Worm (Caenorhabditis elegans) whole organism, mixed stage, embryonic: ENCODE results near the gene Y48C3A.14.

Source experiments
- M03D4.4 ChIP-seq: sonication (generic microtip); optimal IDR thresholded peaks from 2 replicates; lab custom pipeline; 2017; ENCODE audit warnings: mild to moderate bottlenecking, missing genetic modification characterization, missing compliant biosample characterization
- bed-3 ChIP-seq: fragments of 200-800 bp; sonication (Bioruptor generic); optimal IDR thresholded peaks from 3 replicates; lab custom pipeline; 2018; ENCODE audit warnings: mild to moderate bottlenecking, missing genetic modification characterization, moderate library complexity, missing compliant biosample characterization
- ceh-39 ChIP-seq: fragments of 150-350 bp; optimal IDR thresholded peaks from 2 replicates; lab custom pipeline; 2014; ENCODE audit warnings: missing biosample characterization, missing genetic modification characterization
- ceh-43 ChIP-seq: fragments of 200-800 bp; sonication (Bioruptor generic); optimal IDR thresholded peaks from 2 replicates; lab custom pipeline; 2018; ENCODE audit warnings: mild to moderate bottlenecking, missing genetic modification characterization, moderate library complexity, missing compliant biosample characterization
- ces-1 ChIP-seq: fragments of 150-350 bp; optimal IDR thresholded peaks from 2 replicates; lab custom pipeline; 2014; ENCODE audit warnings: missing biosample characterization, missing genetic modification reagents, missing genetic modification characterization
- cnd-1 ChIP-seq: fragments of 200-800 bp; sonication (Bioruptor generic); optimal IDR thresholded peaks from 2 replicates; lab custom pipeline; 2018; ENCODE audit warnings: mild to moderate bottlenecking, missing genetic modification characterization, missing compliant biosample characterization
- drap-1 ChIP-seq: fragments of 200-800 bp; sonication (Bioruptor generic); optimal IDR thresholded peaks from 3 replicates; lab custom pipeline; 2018; ENCODE audit warnings: mild to moderate bottlenecking, missing genetic modification characterization, missing compliant biosample characterization
- elt-1 ChIP-seq: sonication (generic microtip); optimal IDR thresholded peaks from 2 replicates; lab custom pipeline; 2017; ENCODE audit warnings: missing genetic modification characterization, mild to moderate bottlenecking, missing compliant biosample characterization, antibody characterized with exemption, moderate library complexity, borderline replicate concordance; ENCODE audit not compliant: insufficient read depth
- elt-3 ChIP-seq: fragments of 150-350 bp; optimal IDR thresholded peaks from 2 replicates; lab custom pipeline; 2014; ENCODE audit warnings: missing biosample characterization, missing genetic modification characterization
- flh-1 ChIP-seq: fragments of 200-800 bp; sonication (Bioruptor generic); optimal IDR thresholded peaks from 2 replicates; lab custom pipeline; 2018; ENCODE audit warnings: mild to moderate bottlenecking, missing genetic modification characterization, moderate library complexity, missing compliant biosample characterization
- hlh-1 ChIP-seq: fragments of 150-350 bp; optimal IDR thresholded peaks from 2 replicates; lab custom pipeline; 2014; ENCODE audit warnings: missing biosample characterization, missing genetic modification reagents, missing genetic modification characterization
- lin-13 ChIP-seq: fragments of 150-350 bp; optimal IDR thresholded peaks from 2 replicates; lab custom pipeline; 2014; ENCODE audit warnings: missing biosample characterization, missing genetic modification characterization
- lin-32 ChIP-seq: fragments of 200-800 bp; sonication (Bioruptor generic); optimal IDR thresholded peaks from 2 replicates; lab custom pipeline; 2018; ENCODE audit warnings: mild to moderate bottlenecking, missing genetic modification characterization, missing compliant biosample characterization
- lsy-2 ChIP-seq: fragments of 150-350 bp; optimal IDR thresholded peaks from 2 replicates; lab custom pipeline; 2014; ENCODE audit warnings: missing biosample characterization, missing genetic modification characterization
- mab-5 ChIP-seq: fragments of 150-350 bp; optimal IDR thresholded peaks from 2 replicates; lab custom pipeline; 2014; ENCODE audit warnings: missing biosample characterization, missing genetic modification characterization
- mep-1 ChIP-seq: fragments of 150-350 bp; optimal IDR thresholded peaks from 2 replicates; lab custom pipeline; 2017; ENCODE audit warnings: missing biosample characterization, missing genetic modification reagents, missing genetic modification characterization, inconsistent platforms
- mls-2 ChIP-seq: sonication (generic microtip); optimal IDR thresholded peaks from 2 replicates; lab custom pipeline; 2016; ENCODE audit warnings: mild to moderate bottlenecking, missing genetic modification characterization, moderate library complexity, missing compliant biosample characterization
- nhr-237 ChIP-seq: fragments of 150-350 bp; optimal IDR thresholded peaks from 2 replicates; lab custom pipeline; 2014; ENCODE audit warnings: missing biosample characterization, missing genetic modification characterization
- nhr-28 ChIP-seq: fragments of 150-350 bp; optimal IDR thresholded peaks from 2 replicates; lab custom pipeline; 2014; ENCODE audit warnings: missing biosample characterization, missing genetic modification characterization
- nhr-76 ChIP-seq: sonication (generic microtip); optimal IDR thresholded peaks from 2 replicates; lab custom pipeline; 2017; ENCODE audit warnings: missing biosample characterization, missing genetic modification characterization
- pha-4 ChIP-seq: fragments of 150-350 bp; optimal IDR thresholded peaks from 2 replicates; lab custom pipeline; 2018; ENCODE audit warnings: missing biosample characterization, missing genetic modification reagents, missing genetic modification characterization
- sem-2 ChIP-seq: fragments of 200-800 bp; sonication (Bioruptor generic); optimal IDR thresholded peaks from 2 replicates; lab custom pipeline; 2018; ENCODE audit warnings: mild to moderate bottlenecking, missing genetic modification characterization, missing compliant biosample characterization
- sptf-1 ChIP-seq: sonication (generic microtip); optimal IDR thresholded peaks from 2 replicates; lab custom pipeline; 2017; ENCODE audit warnings: mild to moderate bottlenecking, missing genetic modification characterization, moderate library complexity, missing compliant biosample characterization
- tbx-8 ChIP-seq: fragments of 200-800 bp; sonication (Bioruptor generic); optimal IDR thresholded peaks from 2 replicates; lab custom pipeline; 2018; ENCODE audit warnings: mild to moderate bottlenecking, missing genetic modification characterization, moderate library complexity, missing compliant biosample characterization
- unc-120 ChIP-seq: sonication (generic microtip); optimal IDR thresholded peaks from 2 replicates; lab custom pipeline; 2017; ENCODE audit warnings: missing genetic modification characterization, missing compliant biosample characterization; ENCODE audit not compliant: poor library complexity, severe bottlenecking
- unc-39 ChIP-seq: fragments of 150-350 bp; optimal IDR thresholded peaks from 2 replicates; lab custom pipeline; 2014; ENCODE audit warnings: missing biosample characterization, missing genetic modification characterization
- unc-62 ChIP-seq: fragments of 150-350 bp; optimal IDR thresholded peaks from 2 replicates; lab custom pipeline; 2014; ENCODE audit warnings: missing biosample characterization, missing genetic modification reagents, missing genetic modification characterization
- zip-8 ChIP-seq: fragments of 150-350 bp; optimal IDR thresholded peaks from 2 replicates; lab custom pipeline; 2014; ENCODE audit warnings: missing biosample characterization, missing genetic modification characterization
- ztf-11 ChIP-seq: fragments of 150-350 bp; optimal IDR thresholded peaks from 2 replicates; lab custom pipeline; 2014; ENCODE audit warnings: missing biosample characterization, missing genetic modification characterization

Gene Y48C3A.14

ce11 chrII:13417452-13418031 lies 28.0 kb downstream of the Y48C3A.14 start:
- TF ChIP-seq unc-120 = no peak
- peak; percentile 86 for TF ChIP-seq ceh-43 (GFP tag; lab: Kevin White, UChicago)
- TF ChIP-seq, all 35 proteins: peak for 1

- TF ChIP-seq mab-5 (tag; lab: Kevin White, UChicago) = no peak
- TF ChIP-seq lin-13 (tag; lab: Kevin White, UChicago) = no peak
- no peak for TF ChIP-seq bed-3 (GFP tag; lab: Kevin White, UChicago)
- TF ChIP-seq flh-1 = no peak
- TF ChIP-seq nhr-76 = no peak
- TF ChIP-seq cnd-1 = no peak
- no peak for TF ChIP-seq ceh-39
- no peak for TF ChIP-seq pha-4 (tag; lab: Kevin White, UChicago)
- no peak for TF ChIP-seq tbx-8 (GFP tag; lab: Kevin White, UChicago)
- no peak for TF ChIP-seq zip-8 (tag; lab: Kevin White, UChicago)
- TF ChIP-seq, all 35 proteins: peak for 0
Observed at ce11 chrII:13424242-13424641, 34.7 kb downstream of the Y48C3A.14 start, which contains the start of gene Y48E1C.2. Gene Y48E1C.2, plus strand, starts transcription at chrII:13424542.

DNA sequence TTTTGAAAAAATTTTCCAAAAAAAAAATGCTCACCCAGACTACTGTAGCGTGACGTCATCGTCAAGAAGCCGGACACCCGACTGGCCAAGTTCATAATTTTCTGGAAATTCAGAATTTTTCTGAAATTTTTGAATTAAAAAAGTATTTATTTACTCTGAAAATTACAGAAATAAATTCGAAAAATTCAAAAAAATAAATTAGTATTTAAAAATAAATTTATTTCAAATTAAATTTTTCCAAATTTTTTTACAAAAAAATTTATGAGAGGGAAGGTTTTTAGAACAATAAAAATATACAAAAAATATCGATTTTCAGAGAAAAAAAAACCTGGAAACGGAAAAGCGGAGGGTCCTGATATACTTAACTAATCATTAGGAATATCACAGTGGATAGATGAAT lies 47.2 kb downstream of the Y48C3A.14 start, which contains the start of gene Y48E1C.4:
Y48E1C.4 (minus strand) TSS at position 101 of the 400 bp plus-strand sequence.
- no peak for TF ChIP-seq ztf-11 (tag; lab: Kevin White, UChicago)
- no peak for TF ChIP-seq flh-1
- no peak for TF ChIP-seq hlh-1 (tag; lab: Kevin White, UChicago)
- TF ChIP-seq zip-8 (tag; lab: Kevin White, UChicago) = no peak
- TF ChIP-seq nhr-237 (tag; lab: Kevin White, UChicago) = no peak
- TF ChIP-seq sem-2 (GFP tag; lab: Kevin White, UChicago) = no peak
- TF ChIP-seq elt-1 (tag; lab: Kevin White, UChicago) = no peak

ce11 chrII:13444307-13444706 lies 54.7 kb downstream of the Y48C3A.14 start:
- TF ChIP-seq unc-120 (no peak), lin-13 (tag; lab: Kevin White, UChicago) (no peak), nhr-76 (no peak), nhr-28 (tag; lab: Kevin White, UChicago) (no peak), drap-1 (GFP tag; lab: Kevin White, UChicago) (no peak)

ce11 chrII:13446597-13446996 lies 57.0 kb downstream of the Y48C3A.14 start:
- no peak for TF ChIP-seq unc-39 (tag; lab: Kevin White, UChicago)
- no peak for TF ChIP-seq sptf-1 (tag; lab: Kevin White, UChicago)
- no peak for TF ChIP-seq zip-8 (tag; lab: Kevin White, UChicago)
- no peak for TF ChIP-seq flh-1
- TF ChIP-seq ces-1 (GFP tag; lab: Kevin White, UChicago) = no peak
- TF ChIP-seq lsy-2 (tag; lab: Kevin White, UChicago) = no peak
- no peak for TF ChIP-seq nhr-76
- no peak for TF ChIP-seq mab-5 (tag; lab: Kevin White, UChicago)

- TF ChIP-seq ceh-39 = no peak
- TF ChIP-seq unc-62 (GFP tag; lab: Kevin White, UChicago) = no peak
- no peak for TF ChIP-seq M03D4.4
- TF ChIP-seq mls-2 = no peak
- no peak for TF ChIP-seq lsy-2 (tag; lab: Kevin White, UChicago)
- no peak for TF ChIP-seq lin-13 (tag; lab: Kevin White, UChicago)
Observed at ce11 chrII:13447166-13447643, 57.6 kb downstream of the Y48C3A.14 start, which contains the start of gene tbc-14. Gene tbc-14, minus strand, starts transcription at chrII:13447593.

ce11 chrII:13447668-13448067 lies 58.1 kb downstream of the Y48C3A.14 start:
- TF ChIP-seq lin-32 (GFP tag; lab: Kevin White, UChicago) = no peak
- TF ChIP-seq ceh-39 = peak; percentile 37
- TF ChIP-seq elt-3 = no peak
- TF ChIP-seq unc-62 (GFP tag; lab: Kevin White, UChicago) = peak; percentile 38
- TF ChIP-seq M03D4.4 = no peak
- TF ChIP-seq lsy-2 (tag; lab: Kevin White, UChicago) = peak; percentile 67
- TF ChIP-seq mep-1 = peak; percentile 75
- TF ChIP-seq bed-3 (GFP tag; lab: Kevin White, UChicago) = no peak
- TF ChIP-seq ces-1 (GFP tag; lab: Kevin White, UChicago) = peak; percentile 71
- TF ChIP-seq lin-13 (tag; lab: Kevin White, UChicago) = peak; percentile 68
- peak; percentile 58 for TF ChIP-seq pha-4 (tag; lab: Kevin White, UChicago)
- peak; percentile 77 for TF ChIP-seq nhr-237 (tag; lab: Kevin White, UChicago)
- peak; percentile 76 for TF ChIP-seq hlh-1 (tag; lab: Kevin White, UChicago)
- TF ChIP-seq elt-1 (tag; lab: Kevin White, UChicago) = no peak
